Worm (Caenorhabditis elegans) whole organism, L4 larva: ENCODE measurements around the gene F56B3.4.
"Not testable (repeated sequence)": the region's sequence is repeated elsewhere in the genome, so short reads cannot be mapped to it uniquely, and the experiment has no call there.

Experiments used
- F37D6.2 ChIP-seq: sonication (generic microtip); optimal IDR thresholded peaks from 2 replicates; lab custom pipeline; 2016; ENCODE audit warnings: mild to moderate bottlenecking, missing genetic modification characterization, missing compliant biosample characterization
- T20F7.1 ChIP-seq: fragments of 200-800 bp; sonication (Bioruptor generic); optimal IDR thresholded peaks from 2 replicates; lab custom pipeline; 2018; ENCODE audit warnings: mild to moderate bottlenecking, missing genetic modification characterization, missing compliant biosample characterization
- Y5F2A.4 ChIP-seq: fragments of 200-800 bp; sonication (Bioruptor generic); optimal IDR thresholded peaks from 2 replicates; lab custom pipeline; 2018; ENCODE audit warnings: mild to moderate bottlenecking, missing genetic modification characterization, missing compliant biosample characterization
- Y75B8A.6 ChIP-seq: fragments of 200-800 bp; sonication (Bioruptor generic); IDR thresholded peaks from 2 replicates; pipeline ENCODE4 v1.3.6; 2022; ENCODE audit warnings: missing genetic modification reagents, missing genetic modification characterization, missing compliant biosample characterization
- ZK546.5 ChIP-seq, 2 experiments: sonication (generic microtip); optimal IDR thresholded peaks; 2 replicates each; lab custom pipeline; 2017; ENCODE audit warnings: missing biosample characterization in 2 of 2, missing genetic modification characterization in 2 of 2
- aha-1 ChIP-seq: fragments of 150-350 bp; peaks from one replicate; lab custom pipeline; 2014; ENCODE audit warnings: missing biosample characterization, missing genetic modification characterization
- ama-1 ChIP-seq: fragments of 150-350 bp; optimal IDR thresholded peaks from 2 replicates; lab custom pipeline; 2014; ENCODE audit warnings: inconsistent platforms, mixed read lengths
- ceh-28 ChIP-seq: fragments of 150-350 bp; optimal IDR thresholded peaks from 2 replicates; lab custom pipeline; 2014; ENCODE audit warnings: missing biosample characterization, missing genetic modification reagents, missing genetic modification characterization
- daf-19 ChIP-seq: fragments of 200-800 bp; sonication (Bioruptor generic); conservative IDR thresholded peaks from 2 replicates; pipeline ENCODE4 v1.3.6; 2022; ENCODE audit warnings: missing genetic modification characterization, missing compliant biosample characterization
- dmd-6 ChIP-seq: fragments of 200-800 bp; sonication (Bioruptor generic); IDR thresholded peaks from 2 replicates; pipeline ENCODE4 v1.3.6; 2022; ENCODE audit warnings: missing genetic modification reagents, missing genetic modification characterization, missing compliant biosample characterization
- dmd-8 ChIP-seq: fragments of 200-800 bp; sonication (Bioruptor generic); IDR thresholded peaks from 2 replicates; pipeline ENCODE4 v1.3.6; 2022; ENCODE audit warnings: missing genetic modification characterization, missing compliant biosample characterization
- dpl-1 ChIP-seq: fragments of 150-350 bp; optimal IDR thresholded peaks from 2 replicates; lab custom pipeline; 2014; ENCODE audit warnings: missing biosample characterization, missing genetic modification reagents, missing genetic modification characterization
- egl-43 ChIP-seq: fragments of 200-800 bp; sonication (Bioruptor generic); IDR thresholded peaks from 2 replicates; pipeline ENCODE4 v1.3.6; 2022; ENCODE audit warnings: missing genetic modification reagents, missing genetic modification characterization, missing compliant biosample characterization
- hlh-30 ChIP-seq: sonication (generic microtip); optimal IDR thresholded peaks from 2 replicates; lab custom pipeline; 2017; ENCODE audit warnings: antibody characterized with exemption, mild to moderate bottlenecking, missing genetic modification characterization, missing compliant biosample characterization; ENCODE audit not compliant: insufficient read depth
- hmg-1.1 ChIP-seq: fragments of 200-800 bp; sonication (Bioruptor generic); IDR thresholded peaks from 2 replicates; pipeline ENCODE4 v1.3.6; 2022; ENCODE audit warnings: missing genetic modification reagents, missing genetic modification characterization, missing compliant biosample characterization
- jun-1 ChIP-seq: fragments of 150-350 bp; optimal IDR thresholded peaks from 2 replicates; lab custom pipeline; 2014; ENCODE audit warnings: missing biosample characterization, missing genetic modification reagents, missing genetic modification characterization
- lim-7 ChIP-seq: fragments of 200-800 bp; sonication (Bioruptor generic); IDR thresholded peaks from 2 replicates; pipeline ENCODE4 v1.3.6; 2022; ENCODE audit warnings: missing genetic modification characterization, missing compliant biosample characterization
- lin-38 ChIP-seq: fragments of 200-800 bp; sonication (Bioruptor generic); IDR thresholded peaks from 2 replicates; pipeline ENCODE4 v1.3.6; 2022; ENCODE audit warnings: missing genetic modification reagents, missing genetic modification characterization, missing compliant biosample characterization
- lsy-2 ChIP-seq, 2 experiments: fragments of 150-350 bp in 1 of 2; sonication (generic microtip) in 1 of 2; optimal IDR thresholded peaks; 2 replicates each; lab custom pipeline; 2014 to 2017; ENCODE audit warnings: missing biosample characterization in 2 of 2, missing genetic modification characterization in 2 of 2
- mdl-1 ChIP-seq, 2 experiments: fragments of 150-350 bp in 1 of 2; sonication (generic microtip) in 1 of 2; optimal IDR thresholded peaks; 2 replicates each; lab custom pipeline; 2014 to 2017; ENCODE audit warnings: missing biosample characterization in 2 of 2, missing genetic modification characterization in 2 of 2
- mep-1 ChIP-seq: fragments of 150-350 bp; sonication (generic microtip); optimal IDR thresholded peaks from 3 replicates; lab custom pipeline; 2014; ENCODE audit warnings: missing biosample characterization, missing genetic modification characterization
- mes-2 ChIP-seq: sonication (generic microtip); optimal IDR thresholded peaks from 2 replicates; lab custom pipeline; 2016; ENCODE audit warnings: missing genotype, mild to moderate bottlenecking, missing genetic modification characterization, missing compliant biosample characterization; ENCODE audit not compliant: poor library complexity, severe bottlenecking
- nhr-41 ChIP-seq: fragments of 200-800 bp; sonication (Bioruptor generic); IDR thresholded peaks from 2 replicates; pipeline ENCODE4 v1.3.6; 2022; ENCODE audit warnings: missing genetic modification reagents, missing genetic modification characterization, missing compliant biosample characterization
- nhr-42 ChIP-seq: fragments of 200-800 bp; sonication (Bioruptor generic); IDR thresholded peaks from 2 replicates; pipeline ENCODE4 v1.3.6; 2022; ENCODE audit warnings: missing genetic modification characterization, missing compliant biosample characterization
- nhr-77 ChIP-seq: fragments of 150-350 bp; optimal IDR thresholded peaks from 2 replicates; lab custom pipeline; 2014; ENCODE audit warnings: missing biosample characterization, missing genetic modification characterization
- pha-4 ChIP-seq, 2 experiments: fragments of 150-350 bp in 1 of 2; fragments of 200-800 bp in 1 of 2; sonication (Bioruptor generic) in 1 of 2; IDR thresholded peaks in 1 of 2; optimal IDR thresholded peaks in 1 of 2; 2 replicates each; pipeline versions ENCODE4 v1.3.6 to Lab custom; 2014 to 2022; ENCODE audit warnings: missing genetic modification characterization in 2 of 2, missing genetic modification reagents in 2 of 2, missing biosample characterization in 1 of 2, missing compliant biosample characterization in 1 of 2
- php-3 ChIP-seq: fragments of 200-800 bp; sonication (Bioruptor generic); IDR thresholded peaks from 2 replicates; pipeline ENCODE4 v1.3.6; 2022; ENCODE audit warnings: missing genetic modification reagents, missing genetic modification characterization, missing compliant biosample characterization
- saeg-2 ChIP-seq: fragments of 200-800 bp; sonication (Bioruptor generic); IDR thresholded peaks from 2 replicates; pipeline ENCODE4 v1.3.6; 2022; ENCODE audit warnings: missing genetic modification reagents, missing genetic modification characterization, missing compliant biosample characterization
- set-16 ChIP-seq: fragments of 200-800 bp; sonication (Bioruptor generic); IDR thresholded peaks from 2 replicates; pipeline ENCODE4 v1.3.6; 2022; ENCODE audit warnings: missing genetic modification reagents, missing genetic modification characterization, missing compliant biosample characterization
- snpc-1.2 ChIP-seq: fragments of 200-800 bp; sonication (Bioruptor generic); IDR thresholded peaks from 2 replicates; pipeline ENCODE4 v1.3.6; 2022; ENCODE audit warnings: missing genetic modification reagents, missing genetic modification characterization, missing compliant biosample characterization
- spr-1 ChIP-seq: sonication (generic microtip); optimal IDR thresholded peaks from 2 replicates; lab custom pipeline; 2016; ENCODE audit warnings: mild to moderate bottlenecking, missing genetic modification characterization, missing compliant biosample characterization
- tag-97 ChIP-seq: fragments of 200-800 bp; sonication (Bioruptor generic); IDR thresholded peaks from 2 replicates; pipeline ENCODE4 v1.3.6; 2022; ENCODE audit warnings: missing genetic modification characterization, missing compliant biosample characterization
- unc-39 ChIP-seq: sonication (generic microtip); optimal IDR thresholded peaks from 2 replicates; lab custom pipeline; 2017; ENCODE audit warnings: missing biosample characterization, missing genetic modification characterization
- unc-62 ChIP-seq, 3 experiments: fragments of 150-350 bp in 1 of 3; sonication (generic microtip); optimal IDR thresholded peaks in 2 of 3; peaks in 1 of 3; 1 replicate in 1 of 3; 2 replicates in 2 of 3; lab custom pipeline; 2014 to 2017; ENCODE audit warnings: missing biosample characterization in 3 of 3, missing genetic modification characterization in 3 of 3, missing genetic modification reagents in 3 of 3, missing genotype in 1 of 3
- zag-1 ChIP-seq: fragments of 150-350 bp; optimal IDR thresholded peaks from 2 replicates; lab custom pipeline; 2014; ENCODE audit warnings: missing biosample characterization, missing genetic modification characterization
- zfp-3 ChIP-seq: fragments of 200-800 bp; sonication (Bioruptor generic); conservative IDR thresholded peaks from 2 replicates; pipeline ENCODE4 v1.3.6; 2022; ENCODE audit warnings: missing genetic modification reagents, missing genetic modification characterization, missing compliant biosample characterization
- ztf-11 ChIP-seq: fragments of 150-350 bp; optimal IDR thresholded peaks from 2 replicates; lab custom pipeline; 2014; ENCODE audit warnings: missing biosample characterization, missing genetic modification characterization

F56B3.4 gene

ce11 chrIV:773580-773979 lies 20.5 kb downstream of the F56B3.4 start (continued):
- no peak for TF ChIP-seq Y5F2A.4
- no peak for TF ChIP-seq daf-19 (GFP tag; lab: Robert Waterston, UW)
- no peak for TF ChIP-seq unc-62 (GFP tag; optimal IDR thresholded peaks at IDR 0.05 in 1 of 2; lab: Kevin White, UChicago)
- no peak for TF ChIP-seq unc-62 (tag; optimal IDR thresholded peaks at IDR 0.05; lab: Kevin White, UChicago)

- TF ChIP-seq mes-2 (tag; lab: Kevin White, UChicago) = peak; percentile 33
- peak; percentile 90 for TF ChIP-seq lin-38 (GFP tag; lab: Robert Waterston, UW)
- TF ChIP-seq dpl-1 (GFP tag; lab: Kevin White, UChicago) = peak; percentile 76
- TF ChIP-seq snpc-1.2 = no peak
Measured at ce11 chrIV:772931-773330, 21.1 kb downstream of the F56B3.4 start, which contains the start of gene mrpl-2. mrpl-2 (plus strand) TSS chrIV:773237.

- TF ChIP-seq mdl-1 (tag; optimal IDR thresholded peaks at IDR 0.05; lab: Kevin White, UChicago); lin-38 (GFP tag; lab: Robert Waterston, UW); tag-97 (GFP tag; lab: Robert Waterston, UW): not testable (repeated sequence)
Measured at ce11 chrIV:771061-771460, 23.0 kb downstream of the F56B3.4 start, which contains the start of gene F56B3.9. F56B3.9 (plus strand) TSS chrIV:771361.

- peak; percentile 86 for TF ChIP-seq lin-38 (GFP tag; lab: Robert Waterston, UW)
Measured at ce11 chrIV:769931-770544, 24.0 kb downstream of the F56B3.4 start.

ce11 chrIV:768312-768711 lies 25.8 kb downstream of the F56B3.4 start, which contains the start of gene F56B3.2:
F56B3.2 (minus strand) TSS chrIV:768584.
- TF ChIP-seq F37D6.2 (tag; lab: Kevin White, UChicago) (no peak), dmd-8 (GFP tag; lab: Robert Waterston, UW) (no peak), aha-1 (tag; lab: Kevin White, UChicago) (peak; percentile 24), saeg-2 (GFP tag; lab: Robert Waterston, UW) (no peak), zfp-3 (GFP tag; lab: Robert Waterston, UW) (no peak), ceh-28 (peak; percentile 32), Y75B8A.6 (GFP tag; lab: Robert Waterston, UW) (no peak)
- TF ChIP-seq, all 104 proteins: peak for 2

- peak in 1 of 2 experiments; percentile 21 for TF ChIP-seq lsy-2 (tag; optimal IDR thresholded peaks at IDR 0.05; lab: Kevin White, UChicago)
- TF ChIP-seq T20F7.1 (GFP tag; lab: Kevin White, UChicago) = no peak
- no peak for TF ChIP-seq lim-7 (GFP tag; lab: Robert Waterston, UW)
- TF ChIP-seq php-3 (GFP tag; lab: Robert Waterston, UW) = no peak
- no peak for TF ChIP-seq daf-19 (GFP tag; lab: Robert Waterston, UW)
- no peak for TF ChIP-seq jun-1
- TF ChIP-seq tag-97 (GFP tag; lab: Robert Waterston, UW) = no peak
- TF ChIP-seq dmd-6 (GFP tag; lab: Robert Waterston, UW) = no peak
- TF ChIP-seq unc-62 (GFP tag; optimal IDR thresholded peaks at IDR 0.05 in 1 of 2; lab: Kevin White, UChicago) = peak in 1 of 2 experiments; percentile 92
- TF ChIP-seq unc-62 (tag; optimal IDR thresholded peaks at IDR 0.05; lab: Kevin White, UChicago) = no peak
- no peak for TF ChIP-seq unc-39 (tag; lab: Kevin White, UChicago)
- no peak for TF ChIP-seq nhr-41
- peak; percentile 93 for TF ChIP-seq ama-1
- TF ChIP-seq mep-1 (tag; lab: Kevin White, UChicago) = peak; percentile 19
- no peak for TF ChIP-seq zag-1 (tag; lab: Kevin White, UChicago)
- TF ChIP-seq Y5F2A.4 = no peak
- TF ChIP-seq hmg-1.1 (GFP tag; lab: Robert Waterston, UW) = no peak
- TF ChIP-seq ztf-11 (tag; lab: Kevin White, UChicago) = no peak
- TF ChIP-seq pha-4 (GFP tag; IDR thresholded peaks at IDR 0.05; lab: Robert Waterston, UW) = no peak
- TF ChIP-seq pha-4 (tag; optimal IDR thresholded peaks at IDR 0.05; lab: Kevin White, UChicago) = no peak
- peak; percentile 34 for TF ChIP-seq mes-2 (tag; lab: Kevin White, UChicago)
- no peak for TF ChIP-seq nhr-77 (tag; lab: Kevin White, UChicago)
- no peak for TF ChIP-seq set-16 (GFP tag; lab: Robert Waterston, UW)
- no peak for TF ChIP-seq hlh-30 (tag; lab: Kevin White, UChicago)
- no peak for TF ChIP-seq nhr-42 (GFP tag; lab: Robert Waterston, UW)
- no peak for TF ChIP-seq egl-43 (GFP tag; lab: Robert Waterston, UW)
- TF ChIP-seq spr-1 (tag; lab: Kevin White, UChicago) = no peak
- no peak for TF ChIP-seq ZK546.5 (tag; optimal IDR thresholded peaks at IDR 0.05; lab: Kevin White, UChicago)
Measured at ce11 chrIV:763377-764063, 30.6 kb downstream of the F56B3.4 start, which contains the start of gene col-103. col-103 (minus strand) TSS chrIV:763678.
